Worm (Caenorhabditis elegans) whole organism, midembryonic: ENCODE results near the gene W06D12.6.

Experiments
- ref-1 ChIP-seq: fragments of 200-800 bp; sonication (Bioruptor generic); conservative IDR thresholded peaks from 2 replicates; pipeline ENCODE4 v1.3.6; 2022; ENCODE audit warnings: missing genetic modification reagents, missing genetic modification characterization, missing compliant biosample characterization
- tab-1 ChIP-seq: fragments of 200-800 bp; sonication (Bioruptor generic); IDR thresholded peaks from 2 replicates; pipeline ENCODE4 v1.3.6; 2022; ENCODE audit warnings: missing genetic modification characterization, missing compliant biosample characterization
- ztf-23 ChIP-seq: fragments of 200-800 bp; sonication (Bioruptor generic); IDR thresholded peaks from 2 replicates; pipeline ENCODE4 v1.3.6; 2022; ENCODE audit warnings: missing genetic modification reagents, missing genetic modification characterization, missing compliant biosample characterization

ce11 chrV:17658824-17659223, 47.1 kb upstream of the W06D12.6 start:
- TF ChIP-seq ref-1 (GFP tag; lab: Robert Waterston, UW) = no peak
- TF ChIP-seq tab-1 (GFP tag; lab: Robert Waterston, UW) = no peak
- TF ChIP-seq ztf-23 = no peak
